Worm (Caenorhabditis elegans) whole organism, late embryonic: ENCODE results near the gene ZK742.7.

ENCODE experiments used
- ceh-14 ChIP-seq: sonication (generic microtip); optimal IDR thresholded peaks from 2 replicates; lab custom pipeline; 2016; ENCODE audit warnings: missing genotype, missing genetic modification characterization, missing compliant biosample characterization
- ceh-9 ChIP-seq: sonication (generic microtip); optimal IDR thresholded peaks from 2 replicates; lab custom pipeline; 2016; ENCODE audit warnings: mild to moderate bottlenecking, missing genetic modification characterization, inconsistent platforms, missing compliant biosample characterization
- elt-4 ChIP-seq: sonication (generic microtip); optimal IDR thresholded peaks from 2 replicates; lab custom pipeline; 2016; ENCODE audit warnings: missing genetic modification characterization, missing compliant biosample characterization
- hlh-30 ChIP-seq: sonication (generic microtip); optimal IDR thresholded peaks from 2 replicates; lab custom pipeline; 2017; ENCODE audit warnings: antibody characterized with exemption, missing genetic modification characterization, missing compliant biosample characterization; ENCODE audit not compliant: insufficient read depth
- madf-2 ChIP-seq: sonication (generic microtip); optimal IDR thresholded peaks from 2 replicates; lab custom pipeline; 2017; ENCODE audit warnings: missing genetic modification characterization, missing compliant biosample characterization
- nhr-11 ChIP-seq: fragments of 150-350 bp; optimal IDR thresholded peaks from 2 replicates; lab custom pipeline; 2014; ENCODE audit warnings: missing biosample characterization, missing genetic modification characterization
- nhr-232 ChIP-seq: sonication (generic microtip); optimal IDR thresholded peaks from 2 replicates; lab custom pipeline; 2016; ENCODE audit warnings: missing genetic modification characterization, missing compliant biosample characterization
- pha-4 ChIP-seq: fragments of 150-350 bp; optimal IDR thresholded peaks from 2 replicates; lab custom pipeline; 2018; ENCODE audit warnings: missing biosample characterization, missing genetic modification reagents, missing genetic modification characterization
- sox-4 ChIP-seq: sonication (generic microtip); optimal IDR thresholded peaks from 2 replicates; lab custom pipeline; 2017; ENCODE audit warnings: mild to moderate bottlenecking, missing genetic modification characterization, inconsistent platforms, missing compliant biosample characterization
- tbx-2 ChIP-seq: sonication (generic microtip); optimal IDR thresholded peaks from 2 replicates; lab custom pipeline; 2016; ENCODE audit warnings: missing genetic modification characterization, missing compliant biosample characterization
- unc-42 ChIP-seq: sonication (generic microtip); optimal IDR thresholded peaks from 2 replicates; lab custom pipeline; 2016; ENCODE audit warnings: missing genotype, missing genetic modification characterization, missing compliant biosample characterization
- unc-55 ChIP-seq: sonication (generic microtip); optimal IDR thresholded peaks from 2 replicates; lab custom pipeline; 2017; ENCODE audit warnings: missing biosample characterization, missing genetic modification reagents, missing genetic modification characterization

ce11 chrV:7848251-7848650 lies 50.1 kb downstream of the ZK742.7 start:
- TF ChIP-seq unc-55 (GFP tag; lab: Kevin White, UChicago) (no peak), nhr-11 (tag; lab: Kevin White, UChicago) (no peak), tbx-2 (no peak), unc-42 (peak; percentile 5), ceh-14 (tag; lab: Kevin White, UChicago) (no peak), nhr-232 (tag; lab: Kevin White, UChicago) (no peak), pha-4 (no peak), madf-2 (tag; lab: Kevin White, UChicago) (no peak), sox-4 (tag; lab: Kevin White, UChicago) (no peak), elt-4 (no peak), ceh-9 (no peak), hlh-30 (tag; lab: Kevin White, UChicago) (peak; percentile 72)
